Comparison of ENCODE assay signal across 3 worm cellular contexts in genomic region chrII:4376295-4377172, ce11.
TF ChIP-seq lines count a peak whose summit lies in the region.

TSS of gene ntl-2 (minus strand) at chrII:4376465.

TF ChIP-seq in whole organism, L1 larva, 84 proteins besides CTCF, POLR2A, EP300 and RAD21 (continued from another document and continues in another):
- TF ChIP-seq unc-30 (tag; optimal IDR thresholded peaks at IDR 0.05; lab: Kevin White, UChicago) (no peak), skn-1 (tag; optimal IDR thresholded peaks at IDR 0.05; lab: Kevin White, UChicago) (peak; percentile 92), lsy-2 (tag; optimal IDR thresholded peaks at IDR 0.05; lab: Kevin White, UChicago) (peak; percentile 99), grh-1 (GFP tag; IDR thresholded peaks at IDR 0.05; lab: Robert Waterston, UW) (peak; percentile 91), lin-39 (tag; optimal IDR thresholded peaks at IDR 0.05; lab: Kevin White, UChicago) (peak; percentile 77), nhr-20 (tag; optimal IDR thresholded peaks at IDR 0.05; lab: Kevin White, UChicago) (peak; percentile 95), dpl-1 (GFP tag; optimal IDR thresholded peaks at IDR 0.05; lab: Kevin White, UChicago) (peak; percentile 82 to 85 (median 82)), hlh-4 (tag; optimal IDR thresholded peaks at IDR 0.05; lab: Kevin White, UChicago) (no peak), unc-86 (tag; optimal IDR thresholded peaks at IDR 0.05; lab: Kevin White, UChicago) (peak; percentile 95), sup-37 (GFP tag; optimal IDR thresholded peaks at IDR 0.05; lab: Kevin White, UChicago) (peak; percentile 92), ztf-11 (tag; optimal IDR thresholded peaks at IDR 0.05; lab: Kevin White, UChicago) (peak in 1 of 2 experiments; percentile 76), tbx-2 (tag; optimal IDR thresholded peaks at IDR 0.05; lab: Kevin White, UChicago) (peak; percentile 93), pqm-1 (tag; optimal IDR thresholded peaks at IDR 0.05; lab: Kevin White, UChicago) (peak; percentile 47), C04F5.9 (tag; optimal IDR thresholded peaks at IDR 0.05; lab: Kevin White, UChicago) (peak; percentile 74), nhr-85 (tag; lab: Kevin White, UChicago) (peak; percentile 97), nhr-19 (GFP tag; conservative IDR thresholded peaks at IDR 0.05; lab: Robert Waterston, UW) (peak; percentile 95), xbp-1 (tag; optimal IDR thresholded peaks at IDR 0.05; lab: Kevin White, UChicago) (peak; percentile 86), ces-1 (GFP tag; optimal IDR thresholded peaks at IDR 0.05; lab: Kevin White, UChicago) (no peak), C34B4.2 (tag; optimal IDR thresholded peaks at IDR 0.05; lab: Kevin White, UChicago) (peak; percentile 70), pag-3 (tag; optimal IDR thresholded peaks at IDR 0.05; lab: Kevin White, UChicago; ENCODE audit: borderline replicate concordance, insufficient read depth) (no peak), mep-1 (tag; optimal IDR thresholded peaks at IDR 0.05; lab: Kevin White, UChicago) (peak; percentile 96), ceh-82 (tag; optimal IDR thresholded peaks at IDR 0.05; lab: Kevin White, UChicago) (peak; percentile 89 to 97 (median 91)), nhr-47 (tag; optimal IDR thresholded peaks at IDR 0.05; lab: Kevin White, UChicago) (peak; percentile 97), efl-3 (GFP tag; optimal IDR thresholded peaks at IDR 0.05; lab: Kevin White, UChicago) (peak; percentile 71), elt-3 (tag; optimal IDR thresholded peaks at IDR 0.05; lab: Kevin White, UChicago) (peak in 3 of 6 experiments; percentile 74 to 82 (median 77)), unc-98 (GFP tag; IDR thresholded peaks at IDR 0.05; lab: Robert Waterston, UW) (peak; percentile 48; the same call in 1 of the 2 replicates), egl-13 (tag; optimal IDR thresholded peaks at IDR 0.05; lab: Kevin White, UChicago) (peak; percentile 87), ztf-4 (tag; optimal IDR thresholded peaks at IDR 0.05; lab: Kevin White, UChicago) (peak; percentile 89), aly-2 (tag; optimal IDR thresholded peaks at IDR 0.05; lab: Kevin White, UChicago) (peak; percentile 37), ets-5 (GFP tag; IDR thresholded peaks at IDR 0.05; lab: Robert Waterston, UW) (no peak), lin-15B (tag; optimal IDR thresholded peaks at IDR 0.05; lab: Kevin White, UChicago) (peak; percentile 95), swsn-7 (tag; optimal IDR thresholded peaks at IDR 0.05; lab: Kevin White, UChicago) (peak; percentile 95), sptf-1 (tag; optimal IDR thresholded peaks at IDR 0.05; lab: Kevin White, UChicago) (no peak), C16A3.4 (tag; optimal IDR thresholded peaks at IDR 0.05; lab: Kevin White, UChicago) (peak; percentile 89), nhr-71 (tag; optimal IDR thresholded peaks at IDR 0.05; lab: Kevin White, UChicago) (peak; percentile 98), fkh-4 (tag; optimal IDR thresholded peaks at IDR 0.05; lab: Kevin White, UChicago; ENCODE audit: borderline replicate concordance) (peak; percentile 23), unc-130 (tag; optimal IDR thresholded peaks at IDR 0.05; lab: Kevin White, UChicago) (peak; percentile 88), ceh-88 (GFP tag; IDR thresholded peaks at IDR 0.05; lab: Robert Waterston, UW) (peak; percentile 82), nhr-12 (tag; optimal IDR thresholded peaks at IDR 0.05; lab: Kevin White, UChicago) (peak; percentile 13), elt-2 (tag; optimal IDR thresholded peaks at IDR 0.05; lab: Kevin White, UChicago) (peak; percentile 98), tlp-1 (tag; optimal IDR thresholded peaks at IDR 0.05; lab: Kevin White, UChicago) (no peak), mef-2 (tag; optimal IDR thresholded peaks at IDR 0.05; lab: Kevin White, UChicago) (peak; percentile 77), hlh-17 (GFP tag; optimal IDR thresholded peaks at IDR 0.05; lab: Kevin White, UChicago; ENCODE audit: borderline replicate concordance) (no peak)

TF ChIP-seq in whole organism, L3 larva, 47 proteins besides CTCF, POLR2A, EP300 and RAD21 (continued from another document):
- peak; percentile 66 for TF ChIP-seq unc-62 (GFP tag; optimal IDR thresholded peaks at IDR 0.05; lab: Kevin White, UChicago)
- peak; percentile 29 for TF ChIP-seq daf-12 (tag; optimal IDR thresholded peaks at IDR 0.05; lab: Kevin White, UChicago)
- no peak for TF ChIP-seq nhr-28 (tag; optimal IDR thresholded peaks at IDR 0.05; lab: Kevin White, UChicago)
- no peak for TF ChIP-seq eor-1 (tag; optimal IDR thresholded peaks at IDR 0.05; lab: Kevin White, UChicago)
- TF ChIP-seq ceh-28 (tag; optimal IDR thresholded peaks at IDR 0.05; lab: Kevin White, UChicago), result peak; percentile 94
- peak; percentile 58 for TF ChIP-seq nhr-77 (tag; optimal IDR thresholded peaks at IDR 0.05; lab: Kevin White, UChicago)
- peak; percentile 97 for TF ChIP-seq nhr-25 (tag; optimal IDR thresholded peaks at IDR 0.05; lab: Kevin White, UChicago)
- TF ChIP-seq elt-1 (tag; optimal IDR thresholded peaks at IDR 0.05; lab: Kevin White, UChicago), result peak; percentile 69
- TF ChIP-seq tbx-2 (tag; optimal IDR thresholded peaks at IDR 0.05; lab: Kevin White, UChicago), result peak; percentile 78
- peak; percentile 98 for TF ChIP-seq lin-15B (tag; optimal IDR thresholded peaks at IDR 0.05; lab: Kevin White, UChicago)
- TF ChIP-seq unc-39 (tag; optimal IDR thresholded peaks at IDR 0.05; lab: Kevin White, UChicago), result no peak
- TF ChIP-seq R02D3.7 (tag; optimal IDR thresholded peaks at IDR 0.05; lab: Kevin White, UChicago), result peak; percentile 83
- TF ChIP-seq nhr-12 (tag; optimal IDR thresholded peaks at IDR 0.05; lab: Kevin White, UChicago), result no peak
- TF ChIP-seq nhr-23 (tag; optimal IDR thresholded peaks at IDR 0.05; lab: Kevin White, UChicago), result peak; percentile 94
- peak; percentile 97 for TF ChIP-seq pha-4 (tag; optimal IDR thresholded peaks at IDR 0.05; lab: Kevin White, UChicago)
- peak; percentile 94 for TF ChIP-seq jun-1 (tag; optimal IDR thresholded peaks at IDR 0.05; lab: Kevin White, UChicago)
- no peak for TF ChIP-seq ceh-9 (tag; optimal IDR thresholded peaks at IDR 0.05; lab: Kevin White, UChicago)
- TF ChIP-seq fkh-10 (GFP tag; optimal IDR thresholded peaks at IDR 0.05; lab: Kevin White, UChicago), result peak; percentile 67
- peak; percentile 85 for TF ChIP-seq pqm-1 (tag; optimal IDR thresholded peaks at IDR 0.05; lab: Kevin White, UChicago)
- no peak for TF ChIP-seq nhr-237 (tag; optimal IDR thresholded peaks at IDR 0.05; lab: Kevin White, UChicago)
- no peak for TF ChIP-seq fkh-2 (tag; optimal IDR thresholded peaks at IDR 0.05; lab: Kevin White, UChicago)
- peak; percentile 98 for TF ChIP-seq elt-2 (tag; optimal IDR thresholded peaks at IDR 0.05; lab: Kevin White, UChicago)
- TF ChIP-seq ama-1 (optimal IDR thresholded peaks at IDR 0.05; lab: Kevin White, UChicago), result peak; percentile 79
- peak; percentile 91 for TF ChIP-seq ceh-82 (tag; optimal IDR thresholded peaks at IDR 0.05; lab: Kevin White, UChicago)
- no peak for TF ChIP-seq nhr-67 (tag; optimal IDR thresholded peaks at IDR 0.05; lab: Kevin White, UChicago)
- TF ChIP-seq ZK546.5 (tag; optimal IDR thresholded peaks at IDR 0.05; lab: Kevin White, UChicago), result peak; percentile 97
- peak; percentile 58 for TF ChIP-seq ztf-4 (tag; optimal IDR thresholded peaks at IDR 0.05; lab: Kevin White, UChicago)
- peak; percentile 96 for TF ChIP-seq lsy-12 (tag; optimal IDR thresholded peaks at IDR 0.05; lab: Kevin White, UChicago)
- TF ChIP-seq ztf-11 (tag; optimal IDR thresholded peaks at IDR 0.05; lab: Kevin White, UChicago), result no peak

TF ChIP-seq in whole organism, young adult, 124 proteins besides CTCF, POLR2A, EP300 and RAD21 (continued from another document and continues in another):
- TF ChIP-seq B0019.2 (GFP tag; conservative IDR thresholded peaks at IDR 0.05; lab: Robert Waterston, UW) (no peak), C17E4.6 (GFP tag; IDR thresholded peaks at IDR 0.05; lab: Robert Waterston, UW) (peak; percentile 66; the same call in 1 of the 2 replicates), F39B2.1 (GFP tag; IDR thresholded peaks at IDR 0.05; lab: Robert Waterston, UW) (no peak), madf-3 (GFP tag; IDR thresholded peaks at IDR 0.05; lab: Robert Waterston, UW) (no peak), ztf-3 (GFP tag; optimal IDR thresholded peaks at IDR 0.05; lab: Kevin White, UChicago) (peak; percentile 87), gei-17 (GFP tag; optimal IDR thresholded peaks at IDR 0.05; lab: Kevin White, UChicago) (peak; percentile 80), lsy-27 (tag; optimal IDR thresholded peaks at IDR 0.05; lab: Kevin White, UChicago; ENCODE audit: borderline replicate concordance, insufficient read depth) (no peak), tbx-9 (tag; optimal IDR thresholded peaks at IDR 0.05; lab: Kevin White, UChicago; ENCODE audit: borderline replicate concordance) (no peak), chd-7 (tag; optimal IDR thresholded peaks at IDR 0.05; lab: Kevin White, UChicago) (peak; percentile 97), B0261.1 (tag; optimal IDR thresholded peaks at IDR 0.05; lab: Kevin White, UChicago) (peak; percentile 33), hsf-1 (GFP tag; IDR thresholded peaks at IDR 0.05; lab: Robert Waterston, UW) (peak; percentile 63; the same call in 1 of the 2 replicates), ceh-100 (GFP tag; IDR thresholded peaks at IDR 0.05; lab: Robert Waterston, UW) (peak; percentile 81), unc-130 (GFP tag; optimal IDR thresholded peaks at IDR 0.05; lab: Kevin White, UChicago) (no peak), F22D6.2 (tag; optimal IDR thresholded peaks at IDR 0.05; lab: Kevin White, UChicago) (peak; percentile 43), lin-54 (GFP tag; optimal IDR thresholded peaks at IDR 0.05; lab: Kevin White, UChicago) (peak; percentile 88), atf-7 (tag; optimal IDR thresholded peaks at IDR 0.05; lab: Kevin White, UChicago) (peak; percentile 94), C06A6.2 (GFP tag; conservative IDR thresholded peaks at IDR 0.05; lab: Robert Waterston, UW) (peak; percentile 81), aptf-2 (GFP tag; conservative IDR thresholded peaks at IDR 0.05; lab: Robert Waterston, UW) (no peak), ama-1 (optimal IDR thresholded peaks at IDR 0.05; lab: Kevin White, UChicago) (no peak), ama-1 (GFP tag; optimal IDR thresholded peaks at IDR 0.05; lab: Kevin White, UChicago) (no peak), nhr-80 (tag; optimal IDR thresholded peaks at IDR 0.05; lab: Kevin White, UChicago) (peak; percentile 94), lir-1 (GFP tag; conservative IDR thresholded peaks at IDR 0.05; lab: Robert Waterston, UW) (peak; percentile 74), madf-8 (GFP tag; conservative IDR thresholded peaks at IDR 0.05; lab: Robert Waterston, UW) (peak; percentile 23; the same call in 1 of the 2 replicates), F49E8.2 (tag; optimal IDR thresholded peaks at IDR 0.05; lab: Kevin White, UChicago; ENCODE audit: insufficient read depth) (no peak), zim-3 (tag; optimal IDR thresholded peaks at IDR 0.05; lab: Kevin White, UChicago) (peak; percentile 65), attf-5 (GFP tag; optimal IDR thresholded peaks at IDR 0.05; lab: Kevin White, UChicago) (peak; percentile 99), Y53F4B.3 (GFP tag; IDR thresholded peaks at IDR 0.05; lab: Robert Waterston, UW) (0 out of 2 replicates have a peak, but pooled peaks have one; percentile 5), ekl-4 (GFP tag; IDR thresholded peaks at IDR 0.05; lab: Robert Waterston, UW) (peak; percentile 94), cebp-1 (GFP tag; IDR thresholded peaks at IDR 0.05; lab: Robert Waterston, UW) (peak; percentile 11; the same call in 1 of the 2 replicates), cebp-1 (tag; optimal IDR thresholded peaks at IDR 0.05; lab: Kevin White, UChicago) (peak; percentile 94), dpff-1 (tag; optimal IDR thresholded peaks at IDR 0.05; lab: Kevin White, UChicago) (no peak), nhr-179 (tag; optimal IDR thresholded peaks at IDR 0.05; lab: Kevin White, UChicago) (no peak), akir-1 (GFP tag; optimal IDR thresholded peaks at IDR 0.05; lab: Kevin White, UChicago) (peak; percentile 85), xnd-1 (tag; optimal IDR thresholded peaks at IDR 0.05; lab: Kevin White, UChicago) (no peak), ztf-22 (GFP tag; optimal IDR thresholded peaks at IDR 0.05; lab: Kevin White, UChicago) (peak; percentile 73), attf-3 (GFP tag; conservative IDR thresholded peaks at IDR 0.05; lab: Robert Waterston, UW) (no peak), hrde-1 (tag; optimal IDR thresholded peaks at IDR 0.05; lab: Kevin White, UChicago; ENCODE audit: borderline replicate concordance) (no peak), ztf-6 (GFP tag; IDR thresholded peaks at IDR 0.05; lab: Robert Waterston, UW) (0 out of 2 replicates have a peak, but pooled peaks have one; percentile 34), F33H1.4 (GFP tag; IDR thresholded peaks at IDR 0.05; lab: Robert Waterston, UW) (peak; percentile 46), fkh-3 (tag; optimal IDR thresholded peaks at IDR 0.05; lab: Kevin White, UChicago) (peak; percentile 6), mcd-1 (GFP tag; IDR thresholded peaks at IDR 0.05; lab: Robert Waterston, UW) (peak; percentile 97), die-1 (tag; optimal IDR thresholded peaks at IDR 0.05; lab: Kevin White, UChicago) (no peak), hmg-1.2 (GFP tag; IDR thresholded peaks at IDR 0.05; lab: Robert Waterston, UW) (peak; percentile 91), bed-2 (GFP tag; IDR thresholded peaks at IDR 0.05; lab: Robert Waterston, UW) (0 out of 2 replicates have a peak, but pooled peaks have one; percentile 35), B0035.1 (tag; optimal IDR thresholded peaks at IDR 0.05; lab: Kevin White, UChicago) (no peak), snpc-1.1 (tag; optimal IDR thresholded peaks at IDR 0.05; lab: Kevin White, UChicago; ENCODE audit: insufficient read depth) (no peak), lag-1 (GFP tag; IDR thresholded peaks at IDR 0.05; lab: Robert Waterston, UW) (no peak), D2030.7 (GFP tag; IDR thresholded peaks at IDR 0.05; lab: Robert Waterston, UW) (0 out of 2 replicates have a peak, but pooled peaks have one; percentile 10), B0336.3 (GFP tag; IDR thresholded peaks at IDR 0.05; lab: Robert Waterston, UW) (peak; percentile 99), dpl-1 (GFP tag; optimal IDR thresholded peaks at IDR 0.05; lab: Kevin White, UChicago) (peak; percentile 18), egl-44 (GFP tag; IDR thresholded peaks at IDR 0.05; lab: Robert Waterston, UW) (no peak; the same call in 1 of the 2 replicates), pha-4 (tag; optimal IDR thresholded peaks at IDR 0.05; lab: Kevin White, UChicago) (peak; percentile 15), F57A8.1 (GFP tag; optimal IDR thresholded peaks at IDR 0.05; lab: Kevin White, UChicago) (peak; percentile 82), snpc-1.3 (tag; optimal IDR thresholded peaks at IDR 0.05; lab: Kevin White, UChicago; ENCODE audit: insufficient read depth) (no peak), sptf-2 (GFP tag; optimal IDR thresholded peaks at IDR 0.05; lab: Kevin White, UChicago) (peak; percentile 59), ceh-79 (tag; optimal IDR thresholded peaks at IDR 0.05; lab: Kevin White, UChicago) (peak; percentile 41), rcor-1 (GFP tag; IDR thresholded peaks at IDR 0.05; lab: Robert Waterston, UW) (peak; percentile 88), let-526 (GFP tag; IDR thresholded peaks at IDR 0.05; lab: Robert Waterston, UW) (peak; percentile 89), him-1 (tag; optimal IDR thresholded peaks at IDR 0.05; lab: Kevin White, UChicago) (no peak), aptf-3 (GFP tag; IDR thresholded peaks at IDR 0.05; lab: Robert Waterston, UW) (no peak), F55B11.4 (tag; optimal IDR thresholded peaks at IDR 0.05; lab: Kevin White, UChicago; ENCODE audit: borderline replicate concordance, insufficient read depth) (no peak), unc-62 (GFP tag; optimal IDR thresholded peaks at IDR 0.05; lab: Kevin White, UChicago) (peak; percentile 12), madf-10 (tag; optimal IDR thresholded peaks at IDR 0.05; lab: Kevin White, UChicago) (peak; percentile 75), Y79H2A.3 (GFP tag; conservative IDR thresholded peaks at IDR 0.05; lab: Robert Waterston, UW) (no peak), repo-1 (tag; optimal IDR thresholded peaks at IDR 0.05; lab: Kevin White, UChicago) (peak; percentile 88), mxl-1 (tag; optimal IDR thresholded peaks at IDR 0.05; lab: Kevin White, UChicago) (no peak), ceh-40 (GFP tag; IDR thresholded peaks at IDR 0.05; lab: Robert Waterston, UW) (no peak)
